Fruit fly (Drosophila melanogaster) S2 (cell line): ENCODE measurements around the gene Pbgs.

Source experiments
- CG8478 ChIP-seq: fragments of >200 bp; optimal IDR thresholded peaks from 2 replicates; lab custom pipeline; 2018
- CTCF ChIP-seq, 2 experiments: fragments of >200 bp; optimal IDR thresholded peaks; 2 replicates each; lab custom pipeline; 2018

The Pbgs gene

DNA sequence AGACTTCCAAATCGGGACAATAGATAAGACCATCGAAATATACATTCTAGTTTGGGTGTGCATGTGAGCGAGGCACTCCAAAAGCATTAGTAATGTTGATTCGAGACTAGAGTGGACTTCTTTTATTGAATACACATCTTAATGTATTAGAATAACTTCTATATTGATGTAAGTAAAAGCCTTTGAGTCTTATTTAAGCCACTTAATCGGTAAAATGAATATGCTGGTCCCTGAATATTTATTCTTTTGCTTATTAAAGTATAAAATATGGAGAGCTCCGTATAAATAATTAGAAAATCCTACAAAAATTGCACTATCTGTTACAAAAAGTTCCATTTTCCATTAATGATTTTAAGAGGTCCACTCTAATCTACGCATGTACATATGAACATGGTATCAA lies 1.3 kb downstream of the Pbgs start:
- TF ChIP-seq CTCF (optimal IDR thresholded peaks at IDR 0.05; lab: Kevin White, UChicago) (no peak), CG8478 (lab: Kevin White, UChicago) (no peak)

DNA sequence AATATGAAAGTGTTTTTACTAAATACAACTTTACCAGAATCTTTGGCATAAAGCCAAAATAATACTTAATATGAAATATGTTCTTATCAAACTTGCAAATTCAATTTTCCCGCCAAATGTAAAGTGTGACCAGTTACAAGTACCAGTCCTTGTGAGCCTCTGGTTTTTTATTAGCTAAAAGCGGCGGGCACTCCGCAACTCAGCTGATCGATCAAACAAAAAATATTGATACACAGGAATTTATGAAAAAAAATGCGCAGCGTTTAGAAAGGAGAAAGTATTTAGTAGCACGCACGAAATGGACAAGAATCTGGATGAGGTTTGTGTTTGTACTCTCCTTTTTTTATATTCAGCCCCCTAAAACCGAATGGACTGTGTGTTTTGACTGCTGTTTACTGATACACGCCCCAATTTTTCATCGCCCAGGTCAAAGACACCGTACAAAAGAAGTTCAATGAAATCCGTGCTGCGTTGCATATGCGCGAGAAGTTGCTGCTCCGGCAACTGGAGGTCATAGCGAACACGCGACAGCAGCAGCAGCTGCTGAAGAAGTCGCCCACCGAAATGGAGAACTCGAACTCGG lies 3.7 kb downstream of the Pbgs start, which contains the start of gene CG32100:
TSS of gene CG32100 (plus strand) at position 197 of the 583 bp plus-strand sequence.
- no peak for TF ChIP-seq CG8478 (lab: Kevin White, UChicago)
- no peak for TF ChIP-seq CTCF (optimal IDR thresholded peaks at IDR 0.05; lab: Kevin White, UChicago)

DNA sequence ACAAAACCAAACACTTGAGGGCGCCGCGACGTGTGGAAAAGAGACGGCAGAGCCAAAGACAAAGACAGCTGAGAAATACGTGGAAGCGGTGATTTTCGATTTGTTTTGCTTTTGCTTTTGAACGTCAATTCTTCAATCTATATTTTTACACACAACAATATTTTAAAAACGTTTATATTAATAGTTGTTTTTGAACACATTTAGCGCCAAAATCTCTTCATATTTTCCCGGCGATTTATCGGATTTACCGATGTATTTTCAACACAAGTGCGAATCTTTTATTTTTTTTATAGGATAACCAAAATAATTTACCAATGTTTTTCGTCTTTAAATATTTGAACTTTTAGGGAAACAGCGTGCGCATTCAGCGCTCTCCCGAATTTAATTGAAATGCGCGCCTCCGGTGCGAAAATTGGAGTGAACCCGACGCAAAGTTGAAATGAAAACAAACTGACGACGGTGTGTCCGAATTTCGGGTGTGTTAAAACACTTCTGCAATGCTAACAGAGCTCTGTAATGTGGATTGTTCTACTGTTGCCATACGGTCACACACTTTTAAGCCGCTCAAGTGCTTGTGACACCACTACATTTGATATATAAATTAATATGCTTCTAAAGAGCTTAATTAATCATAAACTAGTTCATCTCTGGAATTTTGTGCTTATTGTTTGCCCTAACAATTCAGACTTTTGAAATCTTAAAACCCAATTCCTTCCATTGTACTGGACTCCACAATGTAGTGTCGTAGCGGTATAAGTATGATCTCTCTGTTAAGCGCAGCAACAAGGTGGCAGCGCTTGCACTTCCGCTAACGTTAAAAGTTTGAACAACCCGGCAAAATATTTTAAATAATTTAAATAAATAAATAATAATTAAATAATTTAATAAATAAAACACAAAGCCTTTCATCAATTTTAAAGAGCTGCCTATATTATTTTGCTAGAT lies 4.5 kb downstream of the Pbgs start, which contains the start of gene app:
TSS of gene app (minus strand) at position 499 of the 945 bp plus-strand sequence.
- TF ChIP-seq CG8478 (lab: Kevin White, UChicago) (no peak), CTCF (optimal IDR thresholded peaks at IDR 0.05; lab: Kevin White, UChicago) (no peak)

DNA sequence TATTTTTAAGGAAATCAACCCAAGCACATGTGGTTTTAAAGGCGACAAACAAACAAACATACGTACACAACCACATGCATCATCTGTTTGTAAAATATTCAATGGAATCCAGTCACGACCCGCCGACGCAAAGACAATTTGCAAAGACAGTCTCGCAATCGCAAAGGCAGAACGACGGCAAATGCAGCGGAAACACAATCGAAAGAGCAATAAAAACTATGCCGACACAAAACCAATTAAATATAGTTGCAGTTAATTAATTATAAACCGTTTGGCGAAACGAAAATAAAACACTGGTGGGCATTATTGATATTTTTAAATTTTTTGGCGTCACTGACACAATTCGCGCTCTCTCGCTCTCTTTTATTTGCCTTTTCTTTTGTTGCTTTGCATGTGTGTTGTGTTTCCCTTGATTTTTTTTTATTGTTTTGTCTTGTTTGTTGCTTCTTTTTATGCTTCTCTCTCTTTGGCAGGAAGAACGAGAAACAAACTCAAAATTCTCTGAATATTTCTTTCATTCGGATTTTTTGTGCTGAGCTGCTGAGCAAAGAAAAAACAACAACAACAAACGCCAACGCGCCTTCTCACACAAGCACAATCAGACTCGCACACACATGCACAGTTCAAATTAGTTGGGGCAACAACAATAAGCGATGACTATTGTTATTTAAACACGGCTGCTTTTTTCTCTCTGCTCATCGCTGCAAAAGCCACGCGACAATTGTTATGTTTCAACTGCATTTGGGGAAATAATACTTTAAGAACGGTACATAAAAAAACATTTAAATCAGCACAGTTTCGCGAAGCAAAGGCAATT lies 5.4 kb downstream of the Pbgs start:
- no peak for TF ChIP-seq CTCF (optimal IDR thresholded peaks at IDR 0.05; lab: Kevin White, UChicago)
- TF ChIP-seq CG8478 (lab: Kevin White, UChicago): no peak

DNA sequence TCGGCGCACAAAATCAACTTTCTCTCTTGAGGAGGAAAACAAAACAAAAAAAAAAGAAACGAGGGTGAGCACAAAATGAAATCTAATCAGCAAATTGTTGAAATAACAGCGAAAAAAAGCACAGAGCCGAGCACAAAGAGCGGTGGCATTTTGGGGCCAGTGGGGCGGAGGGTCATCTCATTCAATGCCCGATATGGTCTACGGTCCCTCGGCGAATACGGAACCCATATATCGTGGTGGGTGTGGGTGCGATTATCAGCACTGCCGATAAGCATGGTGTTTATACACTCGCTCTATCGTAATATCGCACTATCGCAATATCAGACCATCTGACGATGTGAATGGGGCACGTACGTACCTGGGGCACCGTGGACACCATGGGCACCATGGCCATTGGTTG lies 12.4 kb downstream of the Pbgs start:
- TF ChIP-seq CTCF (optimal IDR thresholded peaks at IDR 0.05; lab: Kevin White, UChicago) (no peak), CG8478 (lab: Kevin White, UChicago) (no peak)

DNA sequence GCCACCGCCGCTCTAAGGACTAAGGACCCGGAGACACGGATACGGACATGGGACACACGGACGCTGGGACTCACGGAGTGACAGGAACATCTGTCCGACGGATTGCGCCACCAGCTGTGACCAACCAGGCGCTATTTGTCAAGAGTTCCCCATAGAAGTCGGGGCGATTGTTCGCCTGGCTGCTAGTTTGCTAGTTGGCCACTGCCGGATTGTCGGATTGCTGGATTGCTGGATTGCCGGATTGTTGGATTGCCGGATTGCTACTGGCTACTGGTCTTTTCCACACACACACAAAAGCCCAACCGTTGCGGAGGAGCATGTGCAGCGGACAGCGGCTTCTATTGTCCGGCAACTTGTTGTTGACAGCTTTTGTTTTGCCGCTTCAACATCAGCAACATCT lies 43.9 kb downstream of the Pbgs start:
- TF ChIP-seq CTCF (optimal IDR thresholded peaks at IDR 0.05; lab: Kevin White, UChicago): no peak

DNA sequence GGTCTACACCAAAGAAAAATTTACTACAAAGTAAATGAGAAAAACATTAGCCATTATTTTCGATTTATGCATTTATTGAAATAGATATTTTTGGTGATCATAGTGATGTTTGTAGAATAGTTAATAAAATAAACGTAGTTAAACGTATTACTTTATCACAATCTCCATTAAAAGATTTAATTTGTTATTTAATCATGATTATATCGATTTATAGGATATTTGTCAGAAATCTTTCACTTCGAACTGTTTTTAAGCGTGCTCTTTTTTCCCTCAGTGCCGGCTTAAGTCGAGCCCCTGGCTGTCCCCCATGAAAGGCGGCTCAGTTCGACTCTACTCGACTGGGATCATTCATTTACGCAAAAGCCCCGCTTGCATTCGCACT lies 47.5 kb downstream of the Pbgs start:
- TF ChIP-seq CTCF (optimal IDR thresholded peaks at IDR 0.05; lab: Kevin White, UChicago): no peak
- TF ChIP-seq CG8478 (lab: Kevin White, UChicago): no peak

DNA sequence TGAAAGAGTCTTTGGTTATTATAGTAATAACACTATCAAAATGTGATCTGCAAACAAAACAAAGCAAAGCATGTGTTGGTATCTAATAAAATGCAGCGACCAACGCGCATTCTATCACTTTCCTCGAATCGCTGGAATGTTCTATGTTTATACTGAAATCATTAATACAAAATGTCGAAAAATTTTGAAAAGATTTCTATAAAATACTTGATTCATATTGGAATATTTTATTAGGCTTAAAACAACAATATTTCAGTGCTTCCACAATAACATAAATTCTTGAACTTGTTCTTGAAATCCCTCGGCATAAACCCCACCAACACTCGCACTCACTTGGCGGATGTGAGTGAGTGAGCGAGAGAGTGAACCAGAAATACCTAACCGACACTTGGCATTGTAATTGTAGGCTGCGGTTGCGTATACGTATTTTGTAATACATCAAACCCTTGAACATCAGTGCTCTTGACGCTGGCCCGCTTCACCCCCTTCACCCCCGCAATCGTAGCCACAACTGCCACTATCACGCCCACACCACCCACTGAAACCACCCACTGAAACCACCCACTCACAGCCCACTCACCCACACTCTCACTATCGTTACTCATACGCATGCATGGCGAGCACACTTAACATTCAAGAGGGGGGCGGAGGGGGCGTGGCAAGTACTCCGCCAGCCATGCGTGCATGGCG lies 48.1 kb downstream of the Pbgs start:
- no peak for TF ChIP-seq CG8478 (lab: Kevin White, UChicago)
- TF ChIP-seq CTCF (optimal IDR thresholded peaks at IDR 0.05; lab: Kevin White, UChicago): no peak
